Worm (Caenorhabditis elegans): Measurements from ENCODE around the gene kap-1.

The kap-1 gene

ce11 chrIII:7380120-7380519 is 41.5 kb downstream of the kap-1 start:
- TF ChIP-seq ceh-24 (tag; optimal IDR thresholded peaks at IDR 0.05) (no peak), lin-11 (tag; optimal IDR thresholded peaks at IDR 0.05) (no peak), ahr-1 (tag; optimal IDR thresholded peaks at IDR 0.05) (no peak), unc-3 (GFP tag; conservative IDR thresholded peaks at IDR 0.05) (no peak), unc-3 (tag; optimal IDR thresholded peaks at IDR 0.05) (no peak), hlh-13 (GFP tag; optimal IDR thresholded peaks at IDR 0.05) (no peak), syd-9 (tag; optimal IDR thresholded peaks at IDR 0.05) (no peak), ama-1 (optimal IDR thresholded peaks at IDR 0.05) (no peak), ztf-16 (tag; optimal IDR thresholded peaks at IDR 0.05) (no peak), dve-1 (tag; optimal IDR thresholded peaks at IDR 0.05) (no peak), mec-3 (tag; optimal IDR thresholded peaks at IDR 0.05; ENCODE audit: borderline replicate concordance) (no peak), nhr-11 (tag; optimal IDR thresholded peaks at IDR 0.05) (no peak), ceh-48 (tag; optimal IDR thresholded peaks at IDR 0.05) (no peak), ceh-9 (tag; optimal IDR thresholded peaks at IDR 0.05) (no peak), rnt-1 (tag; optimal IDR thresholded peaks at IDR 0.05) (no peak), che-1 (tag; optimal IDR thresholded peaks at IDR 0.05) (no peak), odd-2 (tag; optimal IDR thresholded peaks at IDR 0.05) (no peak), sox-2 (GFP tag; IDR thresholded peaks at IDR 0.05) (no peak)

ce11 chrIII:7381546-7382171 is 43.0 kb downstream of the kap-1 start, which contains the start of the genes hmg-4 and T20B12.3:
hmg-4 (minus strand) TSS chrIII:7381596.
T20B12.3 (plus strand) TSS chrIII:7382115.
- TF ChIP-seq ceh-31 (tag; optimal IDR thresholded peaks at IDR 0.05) (peak; percentile 38), unc-42 (tag; optimal IDR thresholded peaks at IDR 0.05) (peak; percentile 16), elt-4 (tag; optimal IDR thresholded peaks at IDR 0.05) (no peak), nfya-1 (tag; optimal IDR thresholded peaks at IDR 0.05) (peak; percentile 44), ceh-34 (tag; optimal IDR thresholded peaks at IDR 0.05) (no peak), C38D4.7 (GFP tag; optimal IDR thresholded peaks at IDR 0.05) (no peak), C08G9.2 (tag; optimal IDR thresholded peaks at IDR 0.05) (no peak), ceh-2 (tag; optimal IDR thresholded peaks at IDR 0.05) (no peak), ceh-18 (tag; optimal IDR thresholded peaks at IDR 0.05) (no peak), ceh-6 (GFP tag; optimal IDR thresholded peaks at IDR 0.05) (no peak)

ce11 chrIII:7383733-7384132 is 45.1 kb downstream of the kap-1 start, which contains the start of gene tbp-1:
tbp-1 (plus strand) TSS chrIII:7384033.
- TF ChIP-seq unc-86 (tag; optimal IDR thresholded peaks at IDR 0.05) = no peak
- TF ChIP-seq tbx-2 (tag; optimal IDR thresholded peaks at IDR 0.05) = no peak
- TF ChIP-seq ttx-3 (tag; optimal IDR thresholded peaks at IDR 0.05) = no peak
- no peak for TF ChIP-seq ceh-2 (tag; optimal IDR thresholded peaks at IDR 0.05)
- no peak for TF ChIP-seq fax-1 (tag; optimal IDR thresholded peaks at IDR 0.05)
- no peak for TF ChIP-seq ceh-22 (tag; optimal IDR thresholded peaks at IDR 0.05)
- no peak for TF ChIP-seq ceh-19 (GFP tag; optimal IDR thresholded peaks at IDR 0.05)
- no peak for TF ChIP-seq rnt-1 (tag; optimal IDR thresholded peaks at IDR 0.05)

- TF ChIP-seq pha-2 (tag; optimal IDR thresholded peaks at IDR 0.05) (no peak), ama-1 (optimal IDR thresholded peaks at IDR 0.05) (no peak), dmd-4 (tag; optimal IDR thresholded peaks at IDR 0.05; ENCODE audit: borderline replicate concordance) (no peak), pros-1 (tag; optimal IDR thresholded peaks at IDR 0.05) (no peak), sox-4 (tag; optimal IDR thresholded peaks at IDR 0.05) (no peak), nhr-232 (tag; optimal IDR thresholded peaks at IDR 0.05) (no peak), nfya-1 (tag; optimal IDR thresholded peaks at IDR 0.05) (no peak), C38D4.7 (GFP tag; optimal IDR thresholded peaks at IDR 0.05) (no peak), ceh-18 (tag; optimal IDR thresholded peaks at IDR 0.05) (no peak), dve-1 (tag; optimal IDR thresholded peaks at IDR 0.05) (no peak), pat-9 (tag; optimal IDR thresholded peaks at IDR 0.05) (no peak), unc-3 (GFP tag; conservative IDR thresholded peaks at IDR 0.05) (no peak), unc-3 (tag; optimal IDR thresholded peaks at IDR 0.05) (no peak), che-1 (tag; optimal IDR thresholded peaks at IDR 0.05) (no peak), ceh-22 (tag; optimal IDR thresholded peaks at IDR 0.05) (no peak), C08G9.2 (tag; optimal IDR thresholded peaks at IDR 0.05) (no peak), unc-42 (tag; optimal IDR thresholded peaks at IDR 0.05) (no peak), npax-4 (tag; optimal IDR thresholded peaks at IDR 0.05) (no peak), ref-2 (tag; optimal IDR thresholded peaks at IDR 0.05) (no peak), pqm-1 (tag; optimal IDR thresholded peaks at IDR 0.05) (no peak), F13H6.1 (tag; optimal IDR thresholded peaks at IDR 0.05) (no peak)
These were observed 47.3 kb downstream of the kap-1 start, which contains the start of gene trd-1 for ce11 chrIII:7385929-7386328. trd-1 (plus strand) TSS chrIII:7386229.

All from whole organism, late embryonic.